Worm (Caenorhabditis elegans) whole organism, young adult: ENCODE results near the gene Y39A3CL.4.

Source experiments
- B0035.1 ChIP-seq: sonication (generic microtip); optimal IDR thresholded peaks from 2 replicates; lab custom pipeline; 2016; ENCODE audit warnings: missing genetic modification characterization, mild to moderate bottlenecking, missing compliant biosample characterization, missing genotype, missing genetic modification reagents
- ama-1 ChIP-seq, 3 experiments: fragments of 150-350 bp in 1 of 3; sonication (generic microtip) in 2 of 3; optimal IDR thresholded peaks; 2 replicates each; lab custom pipeline; 2014 to 2018; ENCODE audit warnings: missing biosample characterization in 2 of 3, missing genetic modification characterization in 2 of 3, missing genetic modification reagents in 2 of 3
- bed-1 ChIP-seq: fragments of 200-800 bp; sonication (Bioruptor generic); IDR thresholded peaks from 2 replicates; pipeline ENCODE4 v1.3.6; 2022; ENCODE audit warnings: missing genetic modification reagents, missing genetic modification characterization, missing compliant biosample characterization
- ceh-79 ChIP-seq: sonication (generic microtip); optimal IDR thresholded peaks from 2 replicates; lab custom pipeline; 2017; ENCODE audit warnings: mild to moderate bottlenecking, missing genetic modification characterization, missing compliant biosample characterization
- dpl-1 ChIP-seq: fragments of 150-350 bp; optimal IDR thresholded peaks from 2 replicates; lab custom pipeline; 2014; ENCODE audit warnings: missing biosample characterization, missing genetic modification reagents, missing genetic modification characterization
- efl-1 ChIP-seq: fragments of 150-350 bp; optimal IDR thresholded peaks from 2 replicates; lab custom pipeline; 2014; ENCODE audit warnings: missing biosample characterization, missing genetic modification reagents, missing genetic modification characterization
- fkh-3 ChIP-seq: sonication (generic microtip); optimal IDR thresholded peaks from 2 replicates; lab custom pipeline; 2016; ENCODE audit warnings: mild to moderate bottlenecking, missing genetic modification characterization, missing compliant biosample characterization
- hmg-1.2 ChIP-seq: fragments of 200-800 bp; sonication (Bioruptor generic); IDR thresholded peaks from 2 replicates; pipeline ENCODE4 v1.3.6; 2022; ENCODE audit warnings: missing genetic modification reagents, missing genetic modification characterization, missing compliant biosample characterization
- pbrm-1 ChIP-seq: fragments of 200-800 bp; sonication (Bioruptor generic); IDR thresholded peaks from 2 replicates; pipeline ENCODE4 v1.3.6; 2022; ENCODE audit warnings: missing genetic modification reagents, missing genetic modification characterization, missing compliant biosample characterization
- repo-1 ChIP-seq: sonication (generic microtip); optimal IDR thresholded peaks from 2 replicates; lab custom pipeline; 2017; ENCODE audit warnings: mild to moderate bottlenecking, missing genetic modification characterization, missing compliant biosample characterization
- rpc-1 ChIP-seq, 2 experiments: fragments of 150-350 bp in 1 of 2; sonication (generic microtip) in 1 of 2; optimal IDR thresholded peaks; 2 replicates each; lab custom pipeline; 2014 to 2018; ENCODE audit warnings: missing biosample characterization in 1 of 2, missing genetic modification characterization in 1 of 2, missing genetic modification reagents in 1 of 2, missing genotype in 1 of 2
- snpc-1.1 ChIP-seq: sonication (generic microtip); optimal IDR thresholded peaks from 2 replicates; lab custom pipeline; 2017; ENCODE audit warnings: missing genetic modification characterization, mild to moderate bottlenecking, missing compliant biosample characterization, antibody characterized with exemption, moderate library complexity, missing genotype, missing genetic modification reagents; ENCODE audit not compliant: insufficient read depth
- snpc-4 ChIP-seq, 5 experiments: fragments of 150-350 bp in 1 of 5; sonication (generic microtip) in 4 of 5; optimal IDR thresholded peaks; 2 replicates each; lab custom pipeline; 2014 to 2018; ENCODE audit warnings: missing genetic modification characterization in 5 of 5, missing biosample characterization in 3 of 5, antibody characterized with exemption in 2 of 5, mild to moderate bottlenecking in 2 of 5, missing compliant biosample characterization in 2 of 5, missing genotype in 2 of 5, moderate library complexity in 2 of 5, missing genetic modification reagents in 1 of 5
- tbp1 ChIP-seq: fragments of 200-800 bp; sonication (Bioruptor generic); optimal IDR thresholded peaks from 2 replicates; lab custom pipeline; 2018; ENCODE audit warnings: mild to moderate bottlenecking, missing genetic modification characterization, missing compliant biosample characterization

DNA sequence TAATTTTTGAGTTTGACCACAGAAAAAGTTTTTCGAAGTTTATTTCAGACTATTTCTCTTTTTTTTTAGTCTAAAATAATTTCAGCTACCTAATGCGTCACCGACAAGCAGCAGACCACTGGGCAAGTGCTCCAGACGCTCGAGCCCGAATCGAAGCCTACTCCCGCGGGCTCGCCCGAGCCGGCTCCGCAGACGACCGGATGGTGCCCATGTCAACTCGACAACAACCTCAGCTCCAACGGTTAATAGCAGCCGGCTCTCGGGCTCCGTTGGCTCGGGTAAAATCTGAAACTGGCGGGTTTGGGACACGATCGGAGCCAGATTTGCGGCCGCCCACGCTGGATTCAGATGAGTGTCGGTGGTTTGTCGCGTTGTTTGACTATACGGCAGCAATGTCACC lies 25.1 kb upstream of the Y39A3CL.4 start:
- no peak for TF ChIP-seq tbp1 (GFP tag; lab: Kevin White, UChicago)
- TF ChIP-seq hmg-1.2 (GFP tag; lab: Robert Waterston, UW) = no peak
- TF ChIP-seq bed-1 (GFP tag; lab: Robert Waterston, UW) = no peak
- TF ChIP-seq repo-1 = no peak
- TF ChIP-seq ama-1 (optimal IDR thresholded peaks at IDR 0.05; lab: Kevin White, UChicago) = no peak
- no peak for TF ChIP-seq ama-1 (GFP tag; optimal IDR thresholded peaks at IDR 0.05; lab: Kevin White, UChicago)
- TF ChIP-seq snpc-4 (GFP tag; optimal IDR thresholded peaks at IDR 0.05; lab: Kevin White, UChicago) = no peak
- no peak for TF ChIP-seq snpc-4 (tag; optimal IDR thresholded peaks at IDR 0.05; lab: Kevin White, UChicago)
- no peak for TF ChIP-seq fkh-3 (tag; lab: Kevin White, UChicago)
- TF ChIP-seq snpc-1.1 (tag; lab: Kevin White, UChicago) = no peak
- no peak for TF ChIP-seq dpl-1 (GFP tag; lab: Kevin White, UChicago)
- TF ChIP-seq B0035.1 = no peak
- no peak for TF ChIP-seq ceh-79 (tag; lab: Kevin White, UChicago)
- no peak for TF ChIP-seq pbrm-1 (GFP tag; lab: Robert Waterston, UW)
- no peak for TF ChIP-seq rpc-1 (optimal IDR thresholded peaks at IDR 0.05; lab: Kevin White, UChicago)
- no peak for TF ChIP-seq rpc-1 (tag; optimal IDR thresholded peaks at IDR 0.05; lab: Kevin White, UChicago)
- TF ChIP-seq efl-1 (GFP tag; lab: Kevin White, UChicago) = no peak
